Worm (Caenorhabditis elegans): ENCODE measurements around the gene lips-10.
A peak's percentile ranks its signal among the peaks of the same experiment; 100 is the strongest.

lips-10 gene

DNA sequence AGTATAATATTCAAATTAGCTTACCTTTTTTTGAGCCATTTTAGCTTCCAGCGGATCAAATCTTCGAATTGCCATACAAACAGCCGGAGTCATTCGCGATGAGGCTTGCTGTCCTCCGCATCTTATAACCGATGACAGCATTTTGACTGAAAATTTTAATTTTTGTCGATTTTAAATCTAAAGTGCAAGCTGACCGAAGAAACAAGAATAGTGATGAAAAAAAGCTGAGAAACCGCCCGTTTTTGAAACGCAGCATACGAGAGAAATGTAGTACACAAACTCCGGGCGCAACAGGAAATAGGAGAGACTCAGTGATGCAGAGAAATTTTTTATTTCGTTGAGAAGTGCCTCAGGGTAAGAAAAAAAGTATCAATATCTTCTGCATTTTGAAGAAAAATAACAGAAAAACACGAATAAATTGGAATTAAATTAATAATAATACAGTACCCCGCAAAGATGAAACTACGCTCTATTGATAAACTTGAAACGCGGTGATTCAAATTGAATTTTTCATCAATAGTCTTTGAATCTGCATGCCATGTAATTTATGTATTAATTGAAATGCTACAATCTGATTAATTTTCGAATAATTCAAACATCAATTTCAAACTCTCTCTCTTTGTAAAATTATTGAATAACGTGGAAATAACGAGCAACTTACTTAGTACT lies 44.3 kb downstream of the lips-10 start (continued):
- TF ChIP-seq ZK546.5 (tag; optimal IDR thresholded peaks at IDR 0.05), result no peak
- TF ChIP-seq nfya-1 (tag; optimal IDR thresholded peaks at IDR 0.05; ENCODE audit: insufficient read depth), result peak; percentile 46
- TF ChIP-seq daf-12 (tag; optimal IDR thresholded peaks at IDR 0.05), result no peak
- TF ChIP-seq nhr-12 (tag; optimal IDR thresholded peaks at IDR 0.05), result no peak
- TF ChIP-seq nhr-77 (tag; optimal IDR thresholded peaks at IDR 0.05), result no peak
- no peak for TF ChIP-seq ceh-82 (tag; optimal IDR thresholded peaks at IDR 0.05)
- peak; percentile 7 for TF ChIP-seq elt-2 (tag; optimal IDR thresholded peaks at IDR 0.05)
- no peak for TF ChIP-seq elt-3 (tag; optimal IDR thresholded peaks at IDR 0.05)
- TF ChIP-seq sea-2 (GFP tag; optimal IDR thresholded peaks at IDR 0.05), result no peak
- no peak for TF ChIP-seq unc-39 (tag; optimal IDR thresholded peaks at IDR 0.05)
- no peak for TF ChIP-seq ztf-11 (tag; optimal IDR thresholded peaks at IDR 0.05)
- TF ChIP-seq egl-27 (tag; optimal IDR thresholded peaks at IDR 0.05), result no peak
- TF ChIP-seq nhr-11 (tag; optimal IDR thresholded peaks at IDR 0.05), result no peak
- no peak for TF ChIP-seq unc-62 (GFP tag; optimal IDR thresholded peaks at IDR 0.05)
- TF ChIP-seq egl-5 (tag; optimal IDR thresholded peaks at IDR 0.05), result no peak
- TF ChIP-seq lin-15B (tag; optimal IDR thresholded peaks at IDR 0.05), result peak; percentile 40

DNA sequence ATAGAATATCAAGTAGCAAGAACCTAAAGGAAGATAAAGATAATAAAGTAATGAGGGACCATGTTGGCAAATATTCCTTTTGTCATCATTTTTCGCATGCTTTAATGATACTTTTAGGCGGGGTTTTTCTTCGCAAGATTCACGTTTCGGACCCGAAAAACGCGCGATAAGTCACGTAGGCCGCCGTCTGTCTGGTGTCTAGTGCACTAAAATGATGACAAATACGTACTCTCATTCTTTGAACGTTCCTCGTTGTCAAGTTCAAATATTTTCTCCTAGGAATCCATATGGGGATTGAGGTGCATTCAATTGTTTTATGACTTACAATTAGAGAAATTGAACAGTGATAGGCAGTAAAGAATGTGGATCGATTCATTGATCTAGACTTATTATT lies 44.8 kb downstream of the lips-10 start, which contains the start of gene taap-1:
Gene taap-1 (minus strand): TSS at position 79 of the 394 bp plus-strand sequence.
- peak; percentile 94 for TF ChIP-seq skn-1 (tag; optimal IDR thresholded peaks at IDR 0.05)
- TF ChIP-seq nfya-1 (tag; optimal IDR thresholded peaks at IDR 0.05; ENCODE audit: insufficient read depth), result peak; percentile 17
- no peak for TF ChIP-seq fkh-2 (tag; optimal IDR thresholded peaks at IDR 0.05)
- TF ChIP-seq pqm-1 (tag; optimal IDR thresholded peaks at IDR 0.05), result peak; percentile 4
- peak; percentile 34 for TF ChIP-seq nhr-43 (tag; optimal IDR thresholded peaks at IDR 0.05; ENCODE audit: poor library complexity, severe bottlenecking)

DNA sequence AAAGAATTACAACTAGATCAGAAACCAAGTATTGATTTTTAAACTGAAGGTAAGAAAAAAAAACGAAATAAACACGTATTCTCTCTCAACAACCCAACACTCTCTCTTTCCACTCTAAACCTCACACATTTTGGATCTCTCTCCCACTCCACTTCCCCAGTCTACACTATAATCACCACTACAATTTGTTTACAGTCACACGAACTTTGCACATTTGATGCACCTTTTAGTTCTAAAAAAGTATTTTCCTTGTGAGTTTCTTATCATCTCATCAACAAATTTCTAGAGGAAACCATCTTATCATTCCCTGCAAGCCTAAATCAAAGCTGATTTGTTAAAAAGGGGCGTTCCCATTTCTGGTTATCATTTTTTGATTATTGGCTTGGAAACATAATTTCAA lies 45.6 kb downstream of the lips-10 start:
- peak; percentile 96 for TF ChIP-seq elt-2 (tag; optimal IDR thresholded peaks at IDR 0.05)
- peak; percentile 5 for TF ChIP-seq nhr-43 (tag; optimal IDR thresholded peaks at IDR 0.05; ENCODE audit: poor library complexity, severe bottlenecking)
- TF ChIP-seq snpc-4 (tag; optimal IDR thresholded peaks at IDR 0.05), result no peak
- no peak for TF ChIP-seq ztf-4 (tag; optimal IDR thresholded peaks at IDR 0.05)
- peak; percentile 31 for TF ChIP-seq ceh-28 (tag; optimal IDR thresholded peaks at IDR 0.05)
- peak; percentile 88 for TF ChIP-seq pqm-1 (tag; optimal IDR thresholded peaks at IDR 0.05)
- no peak for TF ChIP-seq ztf-11 (tag; optimal IDR thresholded peaks at IDR 0.05)
- peak; percentile 26 for TF ChIP-seq nfya-1 (tag; optimal IDR thresholded peaks at IDR 0.05; ENCODE audit: insufficient read depth)
- no peak for TF ChIP-seq fkh-2 (tag; optimal IDR thresholded peaks at IDR 0.05)
- no peak for TF ChIP-seq daf-12 (tag; optimal IDR thresholded peaks at IDR 0.05)
- TF ChIP-seq nhr-11 (tag; optimal IDR thresholded peaks at IDR 0.05), result peak; percentile 33
- TF ChIP-seq hmg-11 (tag; optimal IDR thresholded peaks at IDR 0.05), result no peak
- TF ChIP-seq nhr-25 (tag; optimal IDR thresholded peaks at IDR 0.05), result peak; percentile 26
- TF ChIP-seq fkh-10 (GFP tag; optimal IDR thresholded peaks at IDR 0.05), result no peak
- TF ChIP-seq pha-4 (tag; optimal IDR thresholded peaks at IDR 0.05), result peak; percentile 67
- no peak for TF ChIP-seq ceh-16 (tag; optimal IDR thresholded peaks at IDR 0.05)
- TF ChIP-seq lin-39 (tag; optimal IDR thresholded peaks at IDR 0.05), result no peak
- TF ChIP-seq egl-5 (tag; optimal IDR thresholded peaks at IDR 0.05), result no peak
- TF ChIP-seq elt-3 (tag; optimal IDR thresholded peaks at IDR 0.05), result no peak
- TF ChIP-seq jun-1 (tag; optimal IDR thresholded peaks at IDR 0.05), result peak; percentile 33
- no peak for TF ChIP-seq unc-39 (tag; optimal IDR thresholded peaks at IDR 0.05)
- TF ChIP-seq ZK546.5 (tag; optimal IDR thresholded peaks at IDR 0.05), result no peak
- no peak for TF ChIP-seq nhr-12 (tag; optimal IDR thresholded peaks at IDR 0.05)
- no peak for TF ChIP-seq nhr-77 (tag; optimal IDR thresholded peaks at IDR 0.05)
- no peak for TF ChIP-seq tbx-2 (tag; optimal IDR thresholded peaks at IDR 0.05)
- no peak for TF ChIP-seq fos-1 (tag; optimal IDR thresholded peaks at IDR 0.05)
- TF ChIP-seq skn-1 (tag; optimal IDR thresholded peaks at IDR 0.05), result peak; percentile 32
- no peak for TF ChIP-seq ceh-82 (tag; optimal IDR thresholded peaks at IDR 0.05)

DNA sequence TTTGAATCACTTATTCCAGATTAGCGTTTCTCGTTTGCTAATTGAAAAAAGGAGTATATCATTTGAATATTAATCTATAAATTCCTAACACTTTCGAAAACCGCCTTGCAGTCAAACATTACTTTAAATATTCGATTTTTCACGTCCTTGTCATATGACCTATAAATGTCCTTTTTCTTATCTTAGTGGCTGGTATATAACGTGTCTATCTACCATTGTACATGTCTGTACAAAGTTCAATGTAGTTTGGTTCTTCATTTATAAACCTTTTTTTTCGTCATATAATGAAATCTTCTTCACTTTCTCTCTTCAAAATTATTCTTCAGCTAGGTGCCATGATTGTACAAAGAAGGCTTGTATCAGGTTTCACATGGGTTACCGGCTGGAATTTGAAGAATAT lies 46.6 kb downstream of the lips-10 start, which contains the start of gene gbh-2:
Gene gbh-2 (plus strand): TSS at position 277 of the 400 bp plus-strand sequence.
- TF ChIP-seq snpc-4 (tag; optimal IDR thresholded peaks at IDR 0.05) (peak; percentile 9), ztf-4 (tag; optimal IDR thresholded peaks at IDR 0.05) (peak; percentile 48), pqm-1 (tag; optimal IDR thresholded peaks at IDR 0.05) (peak; percentile 95), eor-1 (tag; optimal IDR thresholded peaks at IDR 0.05) (no peak), elt-3 (tag; optimal IDR thresholded peaks at IDR 0.05) (no peak), nhr-67 (tag; optimal IDR thresholded peaks at IDR 0.05) (no peak), ceh-9 (tag; optimal IDR thresholded peaks at IDR 0.05) (no peak), fkh-10 (GFP tag; optimal IDR thresholded peaks at IDR 0.05) (no peak), nhr-28 (tag; optimal IDR thresholded peaks at IDR 0.05) (no peak), skn-1 (tag; optimal IDR thresholded peaks at IDR 0.05) (peak; percentile 67), jun-1 (tag; optimal IDR thresholded peaks at IDR 0.05) (peak; percentile 16), pha-4 (tag; optimal IDR thresholded peaks at IDR 0.05) (peak; percentile 11), zag-1 (tag; optimal IDR thresholded peaks at IDR 0.05) (no peak), elt-2 (tag; optimal IDR thresholded peaks at IDR 0.05) (peak; percentile 93), nhr-23 (tag; optimal IDR thresholded peaks at IDR 0.05) (peak; percentile 42), nhr-25 (tag; optimal IDR thresholded peaks at IDR 0.05) (peak; percentile 63), fos-1 (tag; optimal IDR thresholded peaks at IDR 0.05) (no peak), nhr-43 (tag; optimal IDR thresholded peaks at IDR 0.05; ENCODE audit: poor library complexity, severe bottlenecking) (peak; percentile 46), lin-15B (tag; optimal IDR thresholded peaks at IDR 0.05) (no peak), nhr-76 (tag; optimal IDR thresholded peaks at IDR 0.05) (no peak), egl-27 (tag; optimal IDR thresholded peaks at IDR 0.05) (no peak)

Measured in whole organism, L3 larva.